Fruit fly (Drosophila melanogaster): Measurements from ENCODE around the gene kay.

dm6 chr3R:29839707-29840311 lies 74.0 kb downstream of the kay start:
- TF ChIP-seq Hr38 (GFP tag; optimal IDR thresholded peaks at IDR 0.05) (no peak), pdm3 (GFP tag; optimal IDR thresholded peaks at IDR 0.05) (no peak), CG11294 (GFP tag; IDR thresholded peaks at IDR 0.05) (no peak), CG16779 (tag; optimal IDR thresholded peaks at IDR 0.05) (no peak), Blimp-1 (GFP tag; optimal IDR thresholded peaks at IDR 0.05) (no peak), achi (GFP tag; optimal IDR thresholded peaks at IDR 0.05) (no peak), eg (GFP tag; IDR thresholded peaks at IDR 0.05) (no peak), CG15336 (GFP tag; IDR thresholded peaks at IDR 0.05) (no peak), esn (GFP tag; optimal IDR thresholded peaks at IDR 0.05) (no peak), CG34406 (GFP tag; optimal IDR thresholded peaks at IDR 0.05) (no peak), CG6808 (GFP tag; optimal IDR thresholded peaks at IDR 0.05) (no peak), Hr4 (GFP tag; optimal IDR thresholded peaks at IDR 0.05) (no peak), CG31627 (GFP tag; optimal IDR thresholded peaks at IDR 0.05) (no peak)

Data from whole organism, prepupa.